Fruit fly (Drosophila melanogaster): Measurements from ENCODE around the gene Nepl19.

Gene Nepl19

DNA sequence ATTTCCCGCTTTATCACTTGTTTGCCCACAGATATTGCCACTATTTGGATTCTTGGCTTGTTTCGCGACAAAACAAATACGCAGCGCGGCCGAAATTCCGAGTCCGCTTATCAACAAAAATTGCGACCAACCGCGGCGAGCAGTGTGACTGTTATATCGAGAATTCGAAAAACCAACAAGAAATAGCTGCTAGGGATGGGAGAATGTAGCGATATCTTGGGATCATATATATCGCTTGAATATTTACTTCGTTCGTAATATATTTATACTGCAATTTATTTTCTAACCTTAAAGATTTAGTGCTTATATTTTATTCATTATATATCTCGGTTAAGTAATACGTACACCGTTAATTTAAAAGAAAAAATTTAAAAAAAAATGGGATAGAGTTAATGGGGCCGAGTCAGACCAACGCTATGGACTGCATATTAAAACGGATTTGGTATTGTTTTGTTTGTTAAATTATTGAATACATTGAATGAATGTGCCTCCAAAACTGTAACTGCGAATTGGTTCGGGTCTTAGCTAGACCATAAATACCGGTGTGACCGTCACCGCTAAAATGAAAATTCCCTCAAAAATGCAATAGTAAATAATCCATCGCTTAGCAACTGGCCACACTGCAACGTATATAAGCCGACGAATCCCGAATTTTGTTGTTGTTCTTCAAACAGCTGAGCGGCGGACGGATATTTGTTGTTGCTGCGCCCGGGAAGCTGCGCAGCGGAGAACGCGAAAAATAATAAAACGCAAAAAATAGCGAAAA lies 35.1 kb downstream of the Nepl19 start, which contains the start of the genes Apc and spg (continued):
- TF ChIP-seq hbn (GFP tag; IDR thresholded peaks at IDR 0.05; ENCODE audit: partially characterized antibody) (peak; percentile 61), CG7745 (tag; optimal IDR thresholded peaks at IDR 0.05) (no peak), schlank (tag; optimal IDR thresholded peaks at IDR 0.05) (peak; percentile 47), CG2875 (GFP tag; optimal IDR thresholded peaks at IDR 0.05) (peak; percentile 48), CG15011 (GFP tag; optimal IDR thresholded peaks at IDR 0.05) (peak; percentile 8), knrl (GFP tag; IDR thresholded peaks at IDR 0.05; ENCODE audit: partially characterized antibody) (peak; percentile 80), CG1792 (GFP tag; optimal IDR thresholded peaks at IDR 0.05) (peak; percentile 58), CG32767 (GFP tag; IDR thresholded peaks at IDR 0.05) (no peak), D19A (tag; optimal IDR thresholded peaks at IDR 0.05) (peak; percentile 25), hkb (optimal IDR thresholded peaks at IDR 0.05) (no peak), hkb (GFP tag; IDR thresholded peaks at IDR 0.05) (peak; percentile 77), CG11247 (GFP tag; IDR thresholded peaks at IDR 0.05) (peak; percentile 42; the same call in 1 of the 2 replicates), fd96Cb (tag; optimal IDR thresholded peaks at IDR 0.05) (peak; percentile 2), ttk (GFP tag; IDR thresholded peaks at IDR 0.05) (peak; percentile 29; the same call in 1 of the 2 replicates), CG4360 (GFP tag; IDR thresholded peaks at IDR 0.05) (peak; percentile 95), CG3995 (GFP tag; optimal IDR thresholded peaks at IDR 0.05) (peak; percentile 91), CG17568 (GFP tag; optimal IDR thresholded peaks at IDR 0.05) (no peak), vfl (GFP tag; optimal IDR thresholded peaks at IDR 0.05) (peak; percentile 50), MTF-1 (GFP tag; optimal IDR thresholded peaks at IDR 0.05; ENCODE audit: borderline replicate concordance) (peak; percentile 66), scrt (GFP tag; optimal IDR thresholded peaks at IDR 0.05) (peak; percentile 31), shn (GFP tag; optimal IDR thresholded peaks at IDR 0.05) (no peak), Six4 (GFP tag; optimal IDR thresholded peaks at IDR 0.05) (no peak), dm (GFP tag; optimal IDR thresholded peaks at IDR 0.05) (peak; percentile 5), CG10543 (GFP tag; optimal IDR thresholded peaks at IDR 0.05) (peak; percentile 71), unc-4 (GFP tag; IDR thresholded peaks at IDR 0.05; ENCODE audit: partially characterized antibody) (peak; percentile 72), C15 (GFP tag; IDR thresholded peaks at IDR 0.05) (no peak; the same call in 2 of the 3 replicates), Tbp (GFP tag; optimal IDR thresholded peaks at IDR 0.05) (peak; percentile 92), CG9727 (GFP tag; optimal IDR thresholded peaks at IDR 0.05) (peak; percentile 20), hb (GFP tag; IDR thresholded peaks at IDR 0.05; ENCODE audit: partially characterized antibody) (peak; percentile 53; the same call in 1 of the 3 replicates), CG6175 (GFP tag; IDR thresholded peaks at IDR 0.05) (no peak), onecut (GFP tag; IDR thresholded peaks at IDR 0.05) (no peak), HHEX (GFP tag; optimal IDR thresholded peaks at IDR 0.05) (peak; percentile 42), trh (GFP tag; optimal IDR thresholded peaks at IDR 0.05) (no peak), tx (GFP tag; optimal IDR thresholded peaks at IDR 0.05) (no peak), Xrp1 (GFP tag; IDR thresholded peaks at IDR 0.05) (peak; percentile 52), croc (GFP tag; conservative IDR thresholded peaks at IDR 0.05) (no peak), ac (GFP tag; optimal IDR thresholded peaks at IDR 0.05) (peak; percentile 8), prd (optimal IDR thresholded peaks at IDR 0.05) (no peak), prd (GFP tag; IDR thresholded peaks at IDR 0.05) (peak; percentile 30; the same call in 2 of the 3 replicates), CG12744 (GFP tag; optimal IDR thresholded peaks at IDR 0.05) (no peak), CG34224 (GFP tag; IDR thresholded peaks at IDR 0.05; ENCODE audit: partially characterized antibody) (peak; percentile 76), sob (GFP tag; IDR thresholded peaks at IDR 0.05) (peak; percentile 20; the same call in 1 of the 2 replicates), salm (tag; optimal IDR thresholded peaks at IDR 0.05) (peak; percentile 57), Jarid2 (GFP tag; optimal IDR thresholded peaks at IDR 0.05) (peak; percentile 86), CG7556 (GFP tag; optimal IDR thresholded peaks at IDR 0.05) (no peak), gsb-n (tag; optimal IDR thresholded peaks at IDR 0.05) (peak; percentile 35), ato (GFP tag; IDR thresholded peaks at IDR 0.05; ENCODE audit: partially characterized antibody) (no peak; the same call in 1 of the 2 replicates), CG3281 (GFP tag; optimal IDR thresholded peaks at IDR 0.05) (peak; percentile 35), dmrt99B (tag; optimal IDR thresholded peaks at IDR 0.05) (peak; percentile 30)

All from whole organism, embryonic.